Worm (Caenorhabditis elegans) whole organism, L4/young adult: ENCODE results near the gene B0280.17.

ENCODE experiments used
- W03F9.2 ChIP-seq: fragments of 150-350 bp; optimal IDR thresholded peaks from 2 replicates; lab custom pipeline; 2014; ENCODE audit warnings: missing biosample characterization, missing genetic modification characterization
- dao-5 ChIP-seq: sonication (generic microtip); optimal IDR thresholded peaks from 2 replicates; lab custom pipeline; 2016; ENCODE audit warnings: missing genotype, missing genetic modification characterization, moderate library complexity, missing compliant biosample characterization
- him-1 ChIP-seq: sonication (generic microtip); optimal IDR thresholded peaks from 2 replicates; lab custom pipeline; 2016; ENCODE audit warnings: missing genotype, missing genetic modification reagents, missing genetic modification characterization, missing compliant biosample characterization

The B0280.17 gene

DNA sequence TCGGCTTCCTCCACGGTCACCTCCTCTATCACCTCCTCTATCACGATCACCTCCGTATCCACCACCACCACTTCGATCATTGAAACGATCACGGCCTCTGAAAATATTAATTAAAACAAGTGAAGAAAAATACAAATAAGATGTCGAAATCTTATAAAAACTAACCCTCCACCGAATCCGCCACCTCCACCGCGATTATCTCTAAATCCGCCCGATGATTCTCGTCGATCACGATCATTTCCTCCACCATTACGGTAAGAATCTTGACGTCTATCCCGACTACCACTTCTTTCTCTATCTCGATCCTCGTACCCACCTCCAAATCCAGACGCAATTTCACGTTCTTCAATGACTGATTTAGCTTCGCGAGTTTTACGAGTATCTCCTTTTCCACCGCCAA, 23.3 kb upstream of the B0280.17 start:
- TF ChIP-seq W03F9.2 (tag; lab: Kevin White, UChicago) (no peak), dao-5 (tag; lab: Kevin White, UChicago) (no peak), him-1 (no peak)

DNA sequence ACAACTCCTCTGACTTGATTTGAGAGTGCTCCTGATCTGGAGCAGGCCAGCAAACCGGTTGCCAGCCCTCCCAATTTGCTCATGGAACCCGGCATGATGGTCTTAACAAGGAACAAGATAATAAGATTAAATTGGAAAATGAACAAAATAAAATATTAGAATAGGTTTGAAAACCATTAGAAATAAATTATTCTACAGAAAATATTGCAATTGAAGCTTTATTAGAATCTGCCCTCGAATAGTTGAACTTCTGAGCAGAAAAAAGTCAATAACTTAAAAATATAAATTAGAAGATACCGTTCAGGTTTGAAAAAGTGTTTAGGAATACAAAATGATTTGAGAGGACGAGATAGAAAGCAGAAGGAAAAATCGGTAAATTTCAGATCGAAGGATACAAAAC, 22.8 kb upstream of the B0280.17 start, which contains the start of gene nuo-4:
Gene nuo-4, minus strand, starts transcription at position 101 of the 400 bp plus-strand sequence.
- TF ChIP-seq W03F9.2 (tag; lab: Kevin White, UChicago) (no peak), him-1 (no peak), dao-5 (tag; lab: Kevin White, UChicago) (no peak)

ce11 chrIII:7155631-7156030, 19.7 kb upstream of the B0280.17 start:
- TF ChIP-seq him-1, result peak; percentile 88
- peak; percentile 51 for TF ChIP-seq W03F9.2 (tag; lab: Kevin White, UChicago)
- no peak for TF ChIP-seq dao-5 (tag; lab: Kevin White, UChicago)

- no peak for TF ChIP-seq him-1
- TF ChIP-seq dao-5 (tag; lab: Kevin White, UChicago), result no peak
- TF ChIP-seq W03F9.2 (tag; lab: Kevin White, UChicago), result no peak
Observed at ce11 chrIII:7154526-7154925, 18.6 kb upstream of the B0280.17 start.

ce11 chrIII:7153747-7154238, 17.9 kb upstream of the B0280.17 start, which contains the start of gene ogt-1:
TSS of gene ogt-1 (minus strand) at chrIII:7153797.
- TF ChIP-seq W03F9.2 (tag; lab: Kevin White, UChicago) (peak; percentile 74), dao-5 (tag; lab: Kevin White, UChicago) (no peak), him-1 (peak; percentile 26)

ce11 chrIII:7152569-7152968, 16.7 kb upstream of the B0280.17 start:
- TF ChIP-seq dao-5 (tag; lab: Kevin White, UChicago) (no peak), W03F9.2 (tag; lab: Kevin White, UChicago) (no peak), him-1 (no peak)

- no peak for TF ChIP-seq him-1
- TF ChIP-seq W03F9.2 (tag; lab: Kevin White, UChicago), result no peak
- no peak for TF ChIP-seq dao-5 (tag; lab: Kevin White, UChicago)
Observed at ce11 chrIII:7150162-7150561, 14.2 kb upstream of the B0280.17 start.

ce11 chrIII:7148191-7148590, 12.3 kb upstream of the B0280.17 start:
- TF ChIP-seq him-1 (no peak), W03F9.2 (tag; lab: Kevin White, UChicago) (no peak), dao-5 (tag; lab: Kevin White, UChicago) (no peak)

DNA sequence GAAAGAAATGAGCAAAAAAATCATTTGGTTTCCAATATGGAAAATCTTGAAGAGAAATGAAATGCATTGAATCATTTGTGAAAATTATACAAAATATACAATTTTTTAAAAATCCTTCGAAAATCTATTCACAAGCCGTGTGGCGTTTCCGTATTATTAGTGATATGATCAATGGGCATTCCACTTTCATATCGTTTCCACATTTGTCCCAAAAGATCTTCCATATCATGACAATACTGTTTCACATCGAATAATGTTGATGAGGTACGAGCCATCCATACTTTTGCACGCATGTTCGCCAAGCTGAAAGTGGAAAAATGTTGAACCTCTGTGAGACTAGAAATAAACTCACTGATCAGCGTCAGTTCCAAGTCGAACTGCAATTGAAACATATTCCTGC, 10.4 kb upstream of the B0280.17 start:
- TF ChIP-seq dao-5 (tag; lab: Kevin White, UChicago) (no peak), him-1 (no peak), W03F9.2 (tag; lab: Kevin White, UChicago) (no peak)

ce11 chrIII:7144749-7145148, 8.8 kb upstream of the B0280.17 start, which contains the start of gene glr-2:
TSS of gene glr-2 (minus strand) at chrIII:7144959.
- TF ChIP-seq him-1 (no peak), dao-5 (tag; lab: Kevin White, UChicago) (no peak), W03F9.2 (tag; lab: Kevin White, UChicago) (no peak)

- TF ChIP-seq dao-5 (tag; lab: Kevin White, UChicago) (no peak), him-1 (no peak), W03F9.2 (tag; lab: Kevin White, UChicago) (no peak)
Observed at ce11 chrIII:7142172-7142601, 6.3 kb upstream of the B0280.17 start.

DNA sequence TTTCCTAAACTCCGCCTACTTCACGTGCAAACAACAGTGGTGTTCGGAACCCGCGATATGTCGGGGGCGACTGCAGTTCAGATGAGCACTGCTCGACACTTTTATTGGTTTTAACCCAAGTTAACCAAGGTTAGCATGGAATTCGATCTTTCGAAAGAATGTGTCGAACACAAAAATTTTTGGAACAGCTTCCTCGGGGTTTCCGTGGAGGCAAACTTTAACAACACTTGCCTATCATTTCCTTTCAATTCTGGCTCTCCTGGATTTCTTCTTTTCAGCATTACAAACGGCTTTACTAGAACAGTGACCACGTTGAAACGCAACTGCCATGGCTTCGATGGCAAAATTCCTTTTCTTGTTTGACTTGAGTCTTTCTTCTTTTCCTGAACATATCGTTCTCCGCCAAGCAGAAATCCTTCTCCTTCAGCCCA, 5.4 kb upstream of the B0280.17 start:
- TF ChIP-seq dao-5 (tag; lab: Kevin White, UChicago), result no peak
- TF ChIP-seq W03F9.2 (tag; lab: Kevin White, UChicago), result peak; percentile 66
- TF ChIP-seq him-1, result no peak

DNA sequence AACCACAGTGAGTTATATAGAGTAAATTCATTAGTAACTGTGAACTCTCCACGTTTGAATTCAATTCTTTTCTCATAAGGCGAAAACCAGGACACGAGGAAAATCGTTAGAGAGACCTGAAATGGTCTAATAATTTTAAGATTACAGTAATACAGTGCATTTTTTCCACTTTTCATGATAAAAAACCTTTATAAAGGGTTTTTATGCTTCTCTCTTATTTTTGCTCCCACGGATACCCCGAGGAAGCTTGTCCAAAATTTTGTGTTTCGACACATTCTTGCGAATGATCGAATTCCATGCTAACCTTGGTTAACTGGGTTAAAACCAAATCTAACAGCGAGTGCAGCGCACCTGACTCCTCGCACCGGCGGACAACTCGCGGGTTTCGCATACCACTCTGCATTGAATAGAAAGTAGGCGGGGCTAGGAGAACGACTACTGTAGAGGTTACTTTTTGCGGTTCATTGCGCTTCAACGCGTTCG, 4.4 kb upstream of the B0280.17 start:
- TF ChIP-seq him-1, result no peak
- no peak for TF ChIP-seq W03F9.2 (tag; lab: Kevin White, UChicago)
- TF ChIP-seq dao-5 (tag; lab: Kevin White, UChicago), result no peak

DNA sequence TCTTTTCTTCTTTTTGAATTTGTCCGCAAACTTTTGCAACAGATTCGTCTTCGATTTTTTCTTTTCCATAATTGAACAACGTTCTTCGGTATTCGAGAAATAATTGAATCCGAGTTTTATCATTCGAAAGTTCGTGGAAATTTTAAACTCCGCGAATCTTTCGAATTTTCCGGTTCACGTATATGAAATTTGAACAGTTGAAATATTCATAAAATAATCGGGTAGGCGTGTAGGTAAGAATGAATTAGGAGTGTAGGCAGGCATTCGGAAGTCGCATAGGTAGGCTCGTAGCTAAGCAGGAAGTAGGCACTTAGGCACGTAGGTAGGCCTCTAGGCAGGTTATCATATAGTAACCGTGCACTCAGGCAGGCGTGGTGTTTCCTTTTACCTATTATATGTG, 2.3 kb upstream of the B0280.17 start, which contains the start of gene B0280.11:
Gene B0280.11, minus strand, starts transcription at position 101 of the 400 bp plus-strand sequence.
- TF ChIP-seq W03F9.2 (tag; lab: Kevin White, UChicago) (no peak), dao-5 (tag; lab: Kevin White, UChicago) (no peak), him-1 (no peak)

DNA sequence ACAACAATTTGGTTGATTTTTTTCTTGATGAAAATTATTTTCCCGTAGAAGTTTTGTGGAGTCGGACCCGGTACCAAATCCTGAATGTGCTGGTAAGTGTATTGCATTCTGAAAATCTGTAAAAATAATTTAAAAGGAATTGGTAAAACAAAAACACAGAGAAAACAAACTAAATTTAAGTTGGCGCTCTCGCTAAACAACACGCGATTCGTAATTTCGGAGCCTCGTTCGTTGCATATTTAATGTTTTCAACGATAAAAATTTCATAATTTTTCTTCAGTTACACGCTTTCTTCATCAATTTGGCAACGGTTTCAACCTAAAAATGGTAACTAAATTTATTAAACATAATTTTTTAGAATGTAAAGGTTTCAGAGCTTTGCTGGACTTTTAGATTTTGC, 2.4 kb downstream of the B0280.17 start, which contains the start of the genes pot-1 and ggtb-1:
Gene pot-1, minus strand, starts transcription at position 120 of the 400 bp plus-strand sequence.
Gene ggtb-1, plus strand, starts transcription at position 208 of the 400 bp plus-strand sequence.
- no peak for TF ChIP-seq dao-5 (tag; lab: Kevin White, UChicago)
- no peak for TF ChIP-seq W03F9.2 (tag; lab: Kevin White, UChicago)
- no peak for TF ChIP-seq him-1
